Worm (Caenorhabditis elegans): Measurements from ENCODE around the gene apm-3.

DNA sequence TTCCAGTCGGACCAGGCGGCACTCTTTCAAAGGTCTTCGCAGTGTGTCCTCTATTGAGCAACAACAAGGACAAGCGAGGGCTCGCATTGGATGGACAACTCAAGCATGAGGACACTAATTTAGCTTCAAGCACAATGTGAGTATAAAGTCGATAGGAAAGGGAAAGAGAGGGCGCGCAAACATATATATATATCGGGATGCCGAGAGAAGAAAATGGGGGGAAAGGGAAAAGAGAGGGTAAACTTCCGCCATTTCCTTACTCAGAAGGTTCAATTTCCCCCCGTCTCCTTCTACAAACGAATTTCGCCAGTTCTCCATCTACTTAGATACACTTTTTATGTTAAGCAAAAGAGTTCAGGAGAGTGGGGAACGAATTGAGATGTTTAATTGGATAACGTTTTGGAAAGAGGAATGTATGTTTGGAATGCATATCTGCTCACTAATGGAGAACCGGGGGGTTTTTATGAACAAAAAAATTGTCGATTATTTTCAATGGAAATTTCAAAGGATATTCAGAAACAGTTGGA, 2.2 kb upstream of the apm-3 start:
- TF ChIP-seq elt-1 (tag; optimal IDR thresholded peaks at IDR 0.05) (no peak), gmeb-1 (tag; optimal IDR thresholded peaks at IDR 0.05) (no peak), nhr-237 (tag; optimal IDR thresholded peaks at IDR 0.05) (no peak), snpc-4 (tag; optimal IDR thresholded peaks at IDR 0.05) (no peak), crh-2 (tag; optimal IDR thresholded peaks at IDR 0.05) (no peak), fos-1 (tag; optimal IDR thresholded peaks at IDR 0.05) (no peak), R02D3.7 (tag; optimal IDR thresholded peaks at IDR 0.05) (no peak), ztf-1 (GFP tag; conservative IDR thresholded peaks at IDR 0.05) (no peak), aly-2 (tag; optimal IDR thresholded peaks at IDR 0.05) (no peak), lsy-2 (tag; optimal IDR thresholded peaks at IDR 0.05) (peak in 1 of 2 experiments; percentile 23)
